Worm (Caenorhabditis elegans) whole organism, L4 larva: Measurements from ENCODE around the gene mbf-1.

ENCODE experiments used
- aha-1 ChIP-seq: fragments of 150-350 bp; peaks from one replicate; lab custom pipeline; 2014; ENCODE audit warnings: missing biosample characterization, missing genetic modification characterization
- attf-4 ChIP-seq: sonication (generic microtip); optimal IDR thresholded peaks from 3 replicates; lab custom pipeline; 2017; ENCODE audit warnings: missing biosample characterization, missing genetic modification characterization
- ceh-62 ChIP-seq: sonication (generic microtip); optimal IDR thresholded peaks from 2 replicates; lab custom pipeline; 2017; ENCODE audit warnings: missing biosample characterization, missing genetic modification characterization
- cey-2 ChIP-seq: sonication (generic microtip); optimal IDR thresholded peaks from 3 replicates; lab custom pipeline; 2017; ENCODE audit warnings: missing genetic modification characterization, mild to moderate bottlenecking, missing compliant biosample characterization, antibody characterized with exemption, borderline replicate concordance; ENCODE audit not compliant: insufficient read depth
- daf-16 ChIP-seq, 3 experiments: sonication (generic microtip); optimal IDR thresholded peaks; 2 replicates each; lab custom pipeline; 2016 to 2017; ENCODE audit warnings: missing genetic modification characterization in 3 of 3, missing genetic modification reagents in 3 of 3, mild to moderate bottlenecking in 2 of 3, missing compliant biosample characterization in 2 of 3, missing biosample characterization in 1 of 3, moderate library complexity in 1 of 3
- daf-19 ChIP-seq: fragments of 200-800 bp; sonication (Bioruptor generic); conservative IDR thresholded peaks from 2 replicates; pipeline ENCODE4 v1.3.6; 2022; ENCODE audit warnings: missing genetic modification characterization, missing compliant biosample characterization
- dmd-6 ChIP-seq: fragments of 200-800 bp; sonication (Bioruptor generic); IDR thresholded peaks from 2 replicates; pipeline ENCODE4 v1.3.6; 2022; ENCODE audit warnings: missing genetic modification reagents, missing genetic modification characterization, missing compliant biosample characterization
- dmd-9 ChIP-seq: fragments of 200-800 bp; sonication (Bioruptor generic); IDR thresholded peaks from 2 replicates; pipeline ENCODE4 v1.3.6; 2022; ENCODE audit warnings: missing genetic modification reagents, missing genetic modification characterization, missing compliant biosample characterization
- dpl-1 ChIP-seq: fragments of 150-350 bp; optimal IDR thresholded peaks from 2 replicates; lab custom pipeline; 2014; ENCODE audit warnings: missing biosample characterization, missing genetic modification reagents, missing genetic modification characterization
- dve-1 ChIP-seq: sonication (generic microtip); optimal IDR thresholded peaks from 2 replicates; lab custom pipeline; 2017; ENCODE audit warnings: antibody characterized with exemption, mild to moderate bottlenecking, missing genetic modification characterization, missing compliant biosample characterization; ENCODE audit not compliant: insufficient read depth
- hlh-11 ChIP-seq: fragments of 200-800 bp; sonication (Bioruptor generic); optimal IDR thresholded peaks from 2 replicates; lab custom pipeline; 2018; ENCODE audit warnings: mild to moderate bottlenecking, missing genetic modification characterization, missing compliant biosample characterization
- hlh-30 ChIP-seq: sonication (generic microtip); optimal IDR thresholded peaks from 2 replicates; lab custom pipeline; 2017; ENCODE audit warnings: antibody characterized with exemption, mild to moderate bottlenecking, missing genetic modification characterization, missing compliant biosample characterization; ENCODE audit not compliant: insufficient read depth
- hmg-1.1 ChIP-seq: fragments of 200-800 bp; sonication (Bioruptor generic); IDR thresholded peaks from 2 replicates; pipeline ENCODE4 v1.3.6; 2022; ENCODE audit warnings: missing genetic modification reagents, missing genetic modification characterization, missing compliant biosample characterization
- lin-1 ChIP-seq: fragments of 200-800 bp; sonication (Bioruptor generic); IDR thresholded peaks from 2 replicates; pipeline ENCODE4 v1.3.6; 2022; ENCODE audit warnings: missing genetic modification reagents, missing genetic modification characterization, missing compliant biosample characterization
- lin-13 ChIP-seq: fragments of 150-350 bp; optimal IDR thresholded peaks from 2 replicates; lab custom pipeline; 2014; ENCODE audit warnings: missing biosample characterization, missing genetic modification reagents, missing genetic modification characterization
- lin-29 ChIP-seq: fragments of 200-800 bp; sonication (Bioruptor generic); IDR thresholded peaks from 2 replicates; pipeline ENCODE4 v1.3.6; 2022; ENCODE audit warnings: missing genetic modification reagents, missing genetic modification characterization, missing compliant biosample characterization
- lin-38 ChIP-seq: fragments of 200-800 bp; sonication (Bioruptor generic); IDR thresholded peaks from 2 replicates; pipeline ENCODE4 v1.3.6; 2022; ENCODE audit warnings: missing genetic modification reagents, missing genetic modification characterization, missing compliant biosample characterization
- lin-39 ChIP-seq: fragments of 150-350 bp; optimal IDR thresholded peaks from 2 replicates; lab custom pipeline; 2014; ENCODE audit warnings: missing biosample characterization, missing genetic modification reagents, missing genetic modification characterization
- lsy-2 ChIP-seq, 2 experiments: fragments of 150-350 bp in 1 of 2; sonication (generic microtip) in 1 of 2; optimal IDR thresholded peaks; 2 replicates each; lab custom pipeline; 2014 to 2017; ENCODE audit warnings: missing biosample characterization in 2 of 2, missing genetic modification characterization in 2 of 2
- mdl-1 ChIP-seq, 2 experiments: fragments of 150-350 bp in 1 of 2; sonication (generic microtip) in 1 of 2; optimal IDR thresholded peaks; 2 replicates each; lab custom pipeline; 2014 to 2017; ENCODE audit warnings: missing biosample characterization in 2 of 2, missing genetic modification characterization in 2 of 2
- mep-1 ChIP-seq: fragments of 150-350 bp; sonication (generic microtip); optimal IDR thresholded peaks from 3 replicates; lab custom pipeline; 2014; ENCODE audit warnings: missing biosample characterization, missing genetic modification characterization
- mxl-3 ChIP-seq: fragments of 200-800 bp; sonication (Bioruptor generic); optimal IDR thresholded peaks from 2 replicates; lab custom pipeline; 2018; ENCODE audit warnings: mild to moderate bottlenecking, missing genetic modification characterization, missing compliant biosample characterization
- nhr-11 ChIP-seq: fragments of 150-350 bp; optimal IDR thresholded peaks from 2 replicates; lab custom pipeline; 2014; ENCODE audit warnings: missing biosample characterization, missing genetic modification characterization
- nhr-25 ChIP-seq: sonication (generic microtip); optimal IDR thresholded peaks from 2 replicates; lab custom pipeline; 2017; ENCODE audit warnings: missing genetic modification characterization, mild to moderate bottlenecking, missing compliant biosample characterization, antibody characterized with exemption, moderate library complexity, borderline replicate concordance; ENCODE audit not compliant: insufficient read depth
- nhr-28 ChIP-seq: fragments of 150-350 bp; optimal IDR thresholded peaks from 2 replicates; lab custom pipeline; 2014; ENCODE audit warnings: missing biosample characterization, missing genetic modification characterization
- nhr-48 ChIP-seq: sonication (generic microtip); optimal IDR thresholded peaks from 2 replicates; lab custom pipeline; 2016; ENCODE audit warnings: mild to moderate bottlenecking, missing genetic modification characterization, missing compliant biosample characterization
- nhr-76 ChIP-seq: fragments of 150-350 bp; optimal IDR thresholded peaks from 2 replicates; lab custom pipeline; 2014; ENCODE audit warnings: missing biosample characterization, missing genetic modification characterization
- saeg-2 ChIP-seq: fragments of 200-800 bp; sonication (Bioruptor generic); IDR thresholded peaks from 2 replicates; pipeline ENCODE4 v1.3.6; 2022; ENCODE audit warnings: missing genetic modification reagents, missing genetic modification characterization, missing compliant biosample characterization
- sdz-12 ChIP-seq: fragments of 200-800 bp; sonication (Bioruptor generic); optimal IDR thresholded peaks from 2 replicates; lab custom pipeline; 2018; ENCODE audit warnings: mild to moderate bottlenecking, missing genetic modification characterization, missing compliant biosample characterization
- spr-1 ChIP-seq: sonication (generic microtip); optimal IDR thresholded peaks from 2 replicates; lab custom pipeline; 2016; ENCODE audit warnings: mild to moderate bottlenecking, missing genetic modification characterization, missing compliant biosample characterization
- unc-62 ChIP-seq, 3 experiments: fragments of 150-350 bp in 1 of 3; sonication (generic microtip); optimal IDR thresholded peaks in 2 of 3; peaks in 1 of 3; 1 replicate in 1 of 3; 2 replicates in 2 of 3; lab custom pipeline; 2014 to 2017; ENCODE audit warnings: missing biosample characterization in 3 of 3, missing genetic modification characterization in 3 of 3, missing genetic modification reagents in 3 of 3, missing genotype in 1 of 3
- vab-7 ChIP-seq: fragments of 200-800 bp; sonication (Bioruptor generic); IDR thresholded peaks from 2 replicates; pipeline ENCODE4 v1.3.6; 2022; ENCODE audit warnings: missing genetic modification reagents, missing genetic modification characterization, missing compliant biosample characterization
- zag-1 ChIP-seq: fragments of 150-350 bp; optimal IDR thresholded peaks from 2 replicates; lab custom pipeline; 2014; ENCODE audit warnings: missing biosample characterization, missing genetic modification characterization
- zfp-3 ChIP-seq: fragments of 200-800 bp; sonication (Bioruptor generic); conservative IDR thresholded peaks from 2 replicates; pipeline ENCODE4 v1.3.6; 2022; ENCODE audit warnings: missing genetic modification reagents, missing genetic modification characterization, missing compliant biosample characterization
- ztf-11 ChIP-seq: fragments of 150-350 bp; optimal IDR thresholded peaks from 2 replicates; lab custom pipeline; 2014; ENCODE audit warnings: missing biosample characterization, missing genetic modification characterization

Gene mbf-1

ce11 chrIV:11492345-11492744, 12.2 kb upstream of the mbf-1 start (continued):
- TF ChIP-seq nhr-25 (no peak), nhr-48 (tag; lab: Kevin White, UChicago) (no peak), daf-19 (GFP tag; lab: Robert Waterston, UW) (no peak), spr-1 (tag; lab: Kevin White, UChicago) (no peak), saeg-2 (GFP tag; lab: Robert Waterston, UW) (no peak)

- TF ChIP-seq spr-1 (tag; lab: Kevin White, UChicago) (peak; percentile 56), mep-1 (peak; percentile 12), nhr-48 (tag; lab: Kevin White, UChicago) (peak; percentile 72), nhr-25 (peak; percentile 21), nhr-28 (tag; lab: Kevin White, UChicago) (peak; percentile 92), lin-39 (no peak), nhr-76 (tag; lab: Kevin White, UChicago) (peak; percentile 19), lin-38 (0 out of 2 replicates have a peak, but pooled peaks have one; percentile 19), lsy-2 (tag; optimal IDR thresholded peaks at IDR 0.05; lab: Kevin White, UChicago) (peak in 1 of 2 experiments; percentile 46), lin-29 (GFP tag; lab: Robert Waterston, UW) (no peak), vab-7 (GFP tag; lab: Robert Waterston, UW) (no peak), dmd-6 (GFP tag; lab: Robert Waterston, UW) (peak; percentile 49), sdz-12 (GFP tag; lab: Kevin White, UChicago) (no peak), dve-1 (tag; lab: Kevin White, UChicago) (peak; percentile 65), hmg-1.1 (GFP tag; lab: Robert Waterston, UW) (0 out of 2 replicates have a peak, but pooled peaks have one; percentile 25), hlh-11 (peak; percentile 82), mdl-1 (tag; optimal IDR thresholded peaks at IDR 0.05; lab: Kevin White, UChicago) (peak in 1 of 2 experiments; percentile 52), hlh-30 (tag; lab: Kevin White, UChicago) (peak; percentile 45), cey-2 (tag; lab: Kevin White, UChicago) (peak; percentile 60)
These were observed 11.3 kb upstream of the mbf-1 start for ce11 chrIV:11491422-11491821.

ce11 chrIV:11489610-11490339, 9.6 kb upstream of the mbf-1 start:
- TF ChIP-seq mxl-3 (GFP tag; lab: Kevin White, UChicago) (peak; percentile 52), lin-38 (peak; percentile 22; the same call in 1 of the 2 replicates), attf-4 (tag; lab: Kevin White, UChicago) (no peak), dve-1 (tag; lab: Kevin White, UChicago) (peak; percentile 33), ceh-62 (tag; lab: Kevin White, UChicago) (no peak), lin-39 (no peak), nhr-25 (peak; percentile 66), mep-1 (peak; percentile 69), zfp-3 (no peak), zag-1 (tag; lab: Kevin White, UChicago) (no peak), unc-62 (GFP tag; optimal IDR thresholded peaks at IDR 0.05 in 1 of 2; lab: Kevin White, UChicago) (peak in 1 of 2 experiments; percentile 95), unc-62 (tag; optimal IDR thresholded peaks at IDR 0.05; lab: Kevin White, UChicago) (no peak), hlh-30 (tag; lab: Kevin White, UChicago) (peak; percentile 77), lin-1 (GFP tag; lab: Robert Waterston, UW) (0 out of 2 replicates have a peak, but pooled peaks have one; percentile 24), hlh-11 (peak; percentile 49), nhr-28 (tag; lab: Kevin White, UChicago) (peak; percentile 41), hmg-1.1 (GFP tag; lab: Robert Waterston, UW) (0 out of 2 replicates have a peak, but pooled peaks have one; percentile 18), lsy-2 (tag; optimal IDR thresholded peaks at IDR 0.05; lab: Kevin White, UChicago) (peak in 1 of 2 experiments; percentile 51), mdl-1 (tag; optimal IDR thresholded peaks at IDR 0.05; lab: Kevin White, UChicago) (peak; percentile 1 to 64), aha-1 (tag; lab: Kevin White, UChicago) (peak; percentile 88), dmd-6 (GFP tag; lab: Robert Waterston, UW) (peak; percentile 32; the same call in 1 of the 2 replicates), nhr-11 (peak; percentile 51), daf-16 (GFP tag; optimal IDR thresholded peaks at IDR 0.05; lab: Kevin White, UChicago) (peak in 1 of 2 experiments; percentile 46), daf-16 (tag; optimal IDR thresholded peaks at IDR 0.05; lab: Kevin White, UChicago) (no peak), dpl-1 (peak; percentile 16), ztf-11 (tag; lab: Kevin White, UChicago) (no peak), dmd-9 (GFP tag; lab: Robert Waterston, UW) (no peak), lin-13 (no peak), daf-19 (GFP tag; lab: Robert Waterston, UW) (no peak)
